Worm (Caenorhabditis elegans) whole organism, L1 larva: ENCODE measurements around the gene ZK867.2.

Experiments used
- C16A3.4 ChIP-seq: fragments of 150-350 bp; optimal IDR thresholded peaks from 2 replicates; lab custom pipeline; 2014; ENCODE audit warnings: missing biosample characterization, missing genetic modification characterization
- C34B4.2 ChIP-seq: sonication (generic microtip); optimal IDR thresholded peaks from 2 replicates; lab custom pipeline; 2017; ENCODE audit warnings: mild to moderate bottlenecking, missing genetic modification characterization, missing compliant biosample characterization
- aha-1 ChIP-seq: fragments of 150-350 bp; optimal IDR thresholded peaks from 2 replicates; lab custom pipeline; 2014; ENCODE audit warnings: missing biosample characterization, missing genetic modification characterization
- alr-1 ChIP-seq: fragments of 200-800 bp; sonication (Bioruptor generic); optimal IDR thresholded peaks from 2 replicates; lab custom pipeline; 2018; ENCODE audit warnings: borderline replicate concordance, mild to moderate bottlenecking, missing genetic modification characterization, missing compliant biosample characterization
- ama-1 ChIP-seq: fragments of 150-350 bp; optimal IDR thresholded peaks from 2 replicates; lab custom pipeline; 2014
- ceh-8 ChIP-seq: fragments of 200-800 bp; sonication (Bioruptor generic); optimal IDR thresholded peaks from 2 replicates; lab custom pipeline; 2018; ENCODE audit warnings: mild to moderate bottlenecking, missing genetic modification characterization, moderate library complexity, missing compliant biosample characterization
- ceh-82 ChIP-seq, 3 experiments: fragments of 150-350 bp in 1 of 3; sonication (generic microtip) in 2 of 3; optimal IDR thresholded peaks; 2 replicates each; lab custom pipeline; 2014 to 2017; ENCODE audit warnings: missing biosample characterization in 3 of 3, missing genetic modification characterization in 3 of 3
- ceh-88 ChIP-seq: fragments of 200-800 bp; sonication (Bioruptor generic); IDR thresholded peaks from 2 replicates; pipeline ENCODE4 v1.3.6; 2022; ENCODE audit warnings: missing genetic modification characterization, missing compliant biosample characterization
- ces-1 ChIP-seq: fragments of 150-350 bp; optimal IDR thresholded peaks from 2 replicates; lab custom pipeline; 2014; ENCODE audit warnings: missing biosample characterization, missing genetic modification reagents, missing genetic modification characterization
- dpl-1 ChIP-seq, 3 experiments: fragments of 150-350 bp in 2 of 3; sonication (generic microtip) in 1 of 3; optimal IDR thresholded peaks; 2 replicates each; lab custom pipeline; 2014 to 2017; ENCODE audit warnings: missing biosample characterization in 3 of 3, missing genetic modification characterization in 3 of 3, missing genetic modification reagents in 3 of 3
- dsc-1 ChIP-seq: sonication (generic microtip); optimal IDR thresholded peaks from 2 replicates; lab custom pipeline; 2016; ENCODE audit warnings: mild to moderate bottlenecking, missing genetic modification characterization, missing compliant biosample characterization
- efl-1 ChIP-seq, 4 experiments: fragments of 150-350 bp; optimal IDR thresholded peaks in 3 of 4; peaks in 1 of 4; 1 replicate in 1 of 4; 2 replicates in 3 of 4; lab custom pipeline; 2014; ENCODE audit warnings: missing biosample characterization in 2 of 4, missing genetic modification characterization in 2 of 4, missing genetic modification reagents in 2 of 4
- efl-3 ChIP-seq: fragments of 200-800 bp; sonication (Bioruptor generic); optimal IDR thresholded peaks from 2 replicates; lab custom pipeline; 2018; ENCODE audit warnings: mild to moderate bottlenecking, missing genetic modification characterization, missing compliant biosample characterization
- egl-13 ChIP-seq: sonication (generic microtip); optimal IDR thresholded peaks from 2 replicates; lab custom pipeline; 2016; ENCODE audit warnings: missing genotype, missing genetic modification reagents, missing genetic modification characterization, missing compliant biosample characterization
- egl-27 ChIP-seq, 2 experiments: fragments of 150-350 bp in 1 of 2; sonication (generic microtip); optimal IDR thresholded peaks; 3 replicates each; lab custom pipeline; 2017 to 2018; ENCODE audit warnings: missing biosample characterization in 2 of 2, missing genetic modification characterization in 2 of 2, missing genetic modification reagents in 2 of 2
- elt-2 ChIP-seq: sonication (generic microtip); optimal IDR thresholded peaks from 2 replicates; lab custom pipeline; 2016; ENCODE audit warnings: missing genetic modification characterization, mild to moderate bottlenecking, inconsistent platforms, missing compliant biosample characterization, missing genetic modification reagents
- elt-3 ChIP-seq, 6 experiments: fragments of 150-350 bp in 1 of 6; sonication (generic microtip); optimal IDR thresholded peaks; 2 replicates each; lab custom pipeline; 2017 to 2018; ENCODE audit warnings: missing biosample characterization in 6 of 6, missing genetic modification characterization in 6 of 6, inconsistent platforms in 1 of 6
- ets-5 ChIP-seq: fragments of 200-800 bp; sonication (Bioruptor generic); IDR thresholded peaks from 2 replicates; pipeline ENCODE4 v1.3.6; 2022; ENCODE audit warnings: missing genetic modification characterization, missing compliant biosample characterization
- fkh-10 ChIP-seq: sonication (generic microtip); optimal IDR thresholded peaks from 2 replicates; lab custom pipeline; 2017; ENCODE audit warnings: missing biosample characterization, missing genetic modification reagents, missing genetic modification characterization
- fkh-8 ChIP-seq: sonication (generic microtip); optimal IDR thresholded peaks from 2 replicates; lab custom pipeline; 2016; ENCODE audit warnings: mild to moderate bottlenecking, missing genetic modification characterization, missing compliant biosample characterization
- fos-1 ChIP-seq: fragments of 150-350 bp; optimal IDR thresholded peaks from 2 replicates; lab custom pipeline; 2014; ENCODE audit warnings: missing biosample characterization, missing genetic modification characterization
- hlh-17 ChIP-seq: fragments of 200-800 bp; sonication (Bioruptor generic); optimal IDR thresholded peaks from 2 replicates; lab custom pipeline; 2018; ENCODE audit warnings: missing genetic modification characterization, mild to moderate bottlenecking, missing compliant biosample characterization, moderate library complexity, borderline replicate concordance
- hlh-4 ChIP-seq: sonication (generic microtip); optimal IDR thresholded peaks from 2 replicates; lab custom pipeline; 2016; ENCODE audit warnings: mild to moderate bottlenecking, missing genetic modification characterization, missing compliant biosample characterization
- hpl-2 ChIP-seq: fragments of 150-350 bp; optimal IDR thresholded peaks from 2 replicates; lab custom pipeline; 2014; ENCODE audit warnings: missing biosample characterization, missing genetic modification reagents, missing genetic modification characterization
- isw-1 ChIP-seq: fragments of 200-800 bp; sonication (Bioruptor generic); IDR thresholded peaks from 2 replicates; pipeline ENCODE4 v1.3.6; 2022; ENCODE audit warnings: missing genetic modification characterization, missing compliant biosample characterization
- jun-1 ChIP-seq: fragments of 150-350 bp; optimal IDR thresholded peaks from 2 replicates; lab custom pipeline; 2014; ENCODE audit warnings: missing biosample characterization, missing genetic modification reagents, missing genetic modification characterization
- lin-13 ChIP-seq: fragments of 150-350 bp; optimal IDR thresholded peaks from 2 replicates; lab custom pipeline; 2014; ENCODE audit warnings: missing biosample characterization, missing genetic modification reagents, missing genetic modification characterization
- lin-14 ChIP-seq: fragments of 200-800 bp; sonication (Bioruptor generic); optimal IDR thresholded peaks from 2 replicates; lab custom pipeline; 2018; ENCODE audit warnings: mild to moderate bottlenecking, missing genetic modification characterization, moderate library complexity, missing compliant biosample characterization
- lin-15B ChIP-seq: fragments of 150-350 bp; sonication (generic microtip); optimal IDR thresholded peaks from 3 replicates; lab custom pipeline; 2014; ENCODE audit warnings: missing biosample characterization, missing genetic modification characterization
- lsy-2 ChIP-seq, 2 experiments: fragments of 150-350 bp; optimal IDR thresholded peaks; 2 replicates each; lab custom pipeline; 2014; ENCODE audit warnings: missing biosample characterization in 2 of 2, missing genetic modification characterization in 2 of 2
- nhr-11 ChIP-seq: fragments of 150-350 bp; optimal IDR thresholded peaks from 2 replicates; lab custom pipeline; 2014; ENCODE audit warnings: missing biosample characterization, missing genetic modification characterization
- nhr-12 ChIP-seq: sonication (generic microtip); optimal IDR thresholded peaks from 2 replicates; lab custom pipeline; 2017; ENCODE audit warnings: missing biosample characterization, missing genetic modification characterization
- nhr-19 ChIP-seq: fragments of 200-800 bp; sonication (Bioruptor generic); conservative IDR thresholded peaks from 2 replicates; pipeline ENCODE4 v1.3.6; 2022; ENCODE audit warnings: missing genetic modification characterization, missing compliant biosample characterization
- nhr-20 ChIP-seq: sonication (generic microtip); optimal IDR thresholded peaks from 2 replicates; lab custom pipeline; 2016; ENCODE audit warnings: mild to moderate bottlenecking, missing genetic modification characterization, missing compliant biosample characterization
- nhr-28 ChIP-seq: fragments of 150-350 bp; optimal IDR thresholded peaks from 2 replicates; lab custom pipeline; 2014; ENCODE audit warnings: missing biosample characterization, missing genetic modification characterization
- nhr-76 ChIP-seq: sonication (generic microtip); optimal IDR thresholded peaks from 2 replicates; lab custom pipeline; 2017; ENCODE audit warnings: missing biosample characterization, missing genetic modification characterization
- nhr-77 ChIP-seq: fragments of 150-350 bp; optimal IDR thresholded peaks from 2 replicates; lab custom pipeline; 2014; ENCODE audit warnings: missing biosample characterization, missing genetic modification characterization
- nhr-84 ChIP-seq: sonication (generic microtip); optimal IDR thresholded peaks from 2 replicates; lab custom pipeline; 2017; ENCODE audit warnings: missing biosample characterization, missing genetic modification characterization
- nhr-85 ChIP-seq: sonication (generic microtip); peaks from one replicate; lab custom pipeline; 2016; ENCODE audit warnings: missing genetic modification characterization, inconsistent platforms, missing compliant biosample characterization
- rnt-1 ChIP-seq: sonication (generic microtip); optimal IDR thresholded peaks from 2 replicates; lab custom pipeline; 2016; ENCODE audit warnings: mild to moderate bottlenecking, missing genetic modification characterization, moderate library complexity, missing compliant biosample characterization
- snpc-4 ChIP-seq: fragments of 150-350 bp; optimal IDR thresholded peaks from 2 replicates; lab custom pipeline; 2014; ENCODE audit warnings: missing biosample characterization, missing genetic modification characterization
- snu-23 ChIP-seq: sonication (generic microtip); optimal IDR thresholded peaks from 2 replicates; lab custom pipeline; 2016; ENCODE audit warnings: missing genetic modification characterization, missing compliant biosample characterization
- sox-4 ChIP-seq: sonication (generic microtip); optimal IDR thresholded peaks from 2 replicates; lab custom pipeline; 2016; ENCODE audit warnings: missing genetic modification characterization, missing compliant biosample characterization
- sup-37 ChIP-seq: fragments of 200-800 bp; sonication (Bioruptor generic); optimal IDR thresholded peaks from 2 replicates; lab custom pipeline; 2018; ENCODE audit warnings: mild to moderate bottlenecking, missing genetic modification characterization, missing compliant biosample characterization
- tbx-2 ChIP-seq: sonication (generic microtip); optimal IDR thresholded peaks from 2 replicates; lab custom pipeline; 2016; ENCODE audit warnings: missing genetic modification characterization, missing compliant biosample characterization
- tlp-1 ChIP-seq: fragments of 150-350 bp; optimal IDR thresholded peaks from 2 replicates; lab custom pipeline; 2014; ENCODE audit warnings: missing biosample characterization, missing genetic modification characterization
- unc-130 ChIP-seq: fragments of 150-350 bp; optimal IDR thresholded peaks from 2 replicates; lab custom pipeline; 2017; ENCODE audit warnings: missing biosample characterization, missing genetic modification characterization, inconsistent platforms
- unc-30 ChIP-seq: sonication (generic microtip); optimal IDR thresholded peaks from 2 replicates; lab custom pipeline; 2017; ENCODE audit warnings: missing biosample characterization, missing genetic modification characterization
- unc-62 ChIP-seq: fragments of 150-350 bp; optimal IDR thresholded peaks from 2 replicates; lab custom pipeline; 2014; ENCODE audit warnings: missing biosample characterization, missing genetic modification reagents, missing genetic modification characterization
- unc-98 ChIP-seq: fragments of 200-800 bp; sonication (Bioruptor generic); IDR thresholded peaks from 2 replicates; pipeline ENCODE4 v1.3.6; 2022; ENCODE audit warnings: missing genetic modification characterization, missing compliant biosample characterization
- vab-15 ChIP-seq: sonication (generic microtip); optimal IDR thresholded peaks from 2 replicates; lab custom pipeline; 2017; ENCODE audit warnings: missing genotype, mild to moderate bottlenecking, missing genetic modification characterization, missing compliant biosample characterization
- xbp-1 ChIP-seq: sonication (generic microtip); optimal IDR thresholded peaks from 2 replicates; lab custom pipeline; 2016; ENCODE audit warnings: missing genetic modification characterization, missing compliant biosample characterization
- ztf-4 ChIP-seq: fragments of 150-350 bp; optimal IDR thresholded peaks from 2 replicates; lab custom pipeline; 2014; ENCODE audit warnings: missing biosample characterization, missing genetic modification characterization

The ZK867.2 gene

DNA sequence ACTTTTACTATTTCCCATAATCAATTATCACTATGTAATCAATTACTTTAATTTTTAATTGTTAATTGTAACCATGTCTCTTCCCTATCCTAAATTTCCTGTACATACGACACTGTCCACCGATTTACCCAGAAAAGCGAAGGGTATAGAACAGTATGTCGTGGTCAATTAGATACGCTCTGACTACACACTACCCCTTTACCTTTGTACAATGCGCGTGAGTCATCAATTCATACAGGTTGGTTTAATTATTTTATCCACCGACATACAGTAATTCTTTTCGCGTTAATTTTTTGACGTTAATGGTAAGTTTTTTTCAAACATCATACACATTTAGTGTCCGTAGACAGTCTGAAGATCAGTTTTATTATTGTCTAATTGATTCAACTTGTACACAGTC, 24.9 kb upstream of the ZK867.2 start (continued):
- no peak for TF ChIP-seq nhr-28 (tag; lab: Kevin White, UChicago)
- TF ChIP-seq hlh-17 (GFP tag; lab: Kevin White, UChicago): no peak
- TF ChIP-seq aha-1 (tag; lab: Kevin White, UChicago): peak; percentile 7
- TF ChIP-seq dsc-1: peak; percentile 69
- TF ChIP-seq fkh-10 (GFP tag; lab: Kevin White, UChicago): no peak
- peak; percentile 61 for TF ChIP-seq efl-3 (GFP tag; lab: Kevin White, UChicago)
- no peak for TF ChIP-seq tlp-1 (tag; lab: Kevin White, UChicago)
- TF ChIP-seq C16A3.4 (tag; lab: Kevin White, UChicago): peak; percentile 97
- TF ChIP-seq ceh-8: peak; percentile 69
- TF ChIP-seq ets-5: no peak
- TF ChIP-seq snpc-4 (tag; lab: Kevin White, UChicago): peak; percentile 46
- peak; percentile 94 for TF ChIP-seq nhr-77 (tag; lab: Kevin White, UChicago)
- TF ChIP-seq ztf-4 (tag; lab: Kevin White, UChicago): peak; percentile 88
- peak; percentile 65 for TF ChIP-seq sup-37 (GFP tag; lab: Kevin White, UChicago)
- TF ChIP-seq nhr-85: peak; percentile 96
- TF ChIP-seq efl-1 (optimal IDR thresholded peaks at IDR 0.05; lab: Kevin White, UChicago): peak; percentile 66 to 70
- peak in 1 of 2 experiments; percentile 92 for TF ChIP-seq efl-1 (GFP tag; optimal IDR thresholded peaks at IDR 0.05 in 1 of 2; lab: Kevin White, UChicago)
- peak in 5 of 6 experiments; percentile 17 to 98 (median 85) for TF ChIP-seq elt-3 (tag; optimal IDR thresholded peaks at IDR 0.05; lab: Kevin White, UChicago)
- TF ChIP-seq C34B4.2 (tag; lab: Kevin White, UChicago): no peak
- TF ChIP-seq lin-13 (GFP tag; lab: Kevin White, UChicago): peak; percentile 71
- peak; percentile 55 for TF ChIP-seq vab-15 (tag; lab: Kevin White, UChicago)
- TF ChIP-seq nhr-19 (GFP tag; lab: Robert Waterston, UW): peak; percentile 89
- no peak for TF ChIP-seq lin-15B (tag; lab: Kevin White, UChicago)
- peak; percentile 96 for TF ChIP-seq snu-23 (GFP tag; lab: Kevin White, UChicago)
- peak; percentile 54 for TF ChIP-seq unc-130 (tag; lab: Kevin White, UChicago)
- TF ChIP-seq ama-1 (lab: Kevin White, UChicago): no peak
- TF ChIP-seq dpl-1 (GFP tag; optimal IDR thresholded peaks at IDR 0.05; lab: Kevin White, UChicago): peak; percentile 11 to 41 (median 36)
- TF ChIP-seq hpl-2 (GFP tag; lab: Kevin White, UChicago): peak; percentile 96
- TF ChIP-seq hlh-4 (tag; lab: Kevin White, UChicago): peak; percentile 41
- peak; percentile 89 for TF ChIP-seq tbx-2 (tag; lab: Kevin White, UChicago)
- TF ChIP-seq lin-14 (GFP tag; lab: Kevin White, UChicago): peak; percentile 83
- peak; percentile 76 for TF ChIP-seq rnt-1 (tag; lab: Kevin White, UChicago)
- peak; percentile 87 for TF ChIP-seq ceh-88 (GFP tag; lab: Robert Waterston, UW)
- TF ChIP-seq fkh-8 (tag; lab: Kevin White, UChicago): no peak
- TF ChIP-seq jun-1 (tag; lab: Kevin White, UChicago): peak; percentile 96
- no peak for TF ChIP-seq alr-1 (tag; lab: Kevin White, UChicago)
- peak; percentile 76 to 86 for TF ChIP-seq lsy-2 (tag; optimal IDR thresholded peaks at IDR 0.05; lab: Kevin White, UChicago)
- peak; percentile 95 for TF ChIP-seq nhr-20 (tag; lab: Kevin White, UChicago)
- no peak for TF ChIP-seq ces-1 (GFP tag; lab: Kevin White, UChicago)
- peak; percentile 42 to 82 (median 71) for TF ChIP-seq ceh-82 (tag; optimal IDR thresholded peaks at IDR 0.05; lab: Kevin White, UChicago)
- peak; percentile 86 for TF ChIP-seq nhr-11 (tag; lab: Kevin White, UChicago)
- peak in 1 of 2 experiments; percentile 59 for TF ChIP-seq egl-27 (tag; optimal IDR thresholded peaks at IDR 0.05; lab: Kevin White, UChicago)
- peak; percentile 14 for TF ChIP-seq egl-13
- TF ChIP-seq nhr-84 (tag; lab: Kevin White, UChicago): no peak
- TF ChIP-seq unc-62: no peak
- no peak for TF ChIP-seq nhr-76
- peak; percentile 89 for TF ChIP-seq fos-1 (tag; lab: Kevin White, UChicago)
- peak; percentile 40; the same call in 1 of the 2 replicates for TF ChIP-seq isw-1 (GFP tag; lab: Robert Waterston, UW)
- no peak for TF ChIP-seq unc-98 (GFP tag; lab: Robert Waterston, UW)
- peak; percentile 94 for TF ChIP-seq xbp-1
- no peak for TF ChIP-seq nhr-12 (tag; lab: Kevin White, UChicago)
- no peak for TF ChIP-seq unc-30 (tag; lab: Kevin White, UChicago)
- TF ChIP-seq sox-4 (tag; lab: Kevin White, UChicago): peak; percentile 48
- peak; percentile 92 for TF ChIP-seq elt-2 (tag; lab: Kevin White, UChicago)
